Fruit fly (Drosophila melanogaster) S2 (cell line): Measurements from ENCODE around the gene f.

Experiments
- CG8478 ChIP-seq: fragments of >200 bp; optimal IDR thresholded peaks from 2 replicates; lab custom pipeline; 2018
- CTCF ChIP-seq, 2 experiments: fragments of >200 bp; optimal IDR thresholded peaks; 2 replicates each; lab custom pipeline; 2018

DNA sequence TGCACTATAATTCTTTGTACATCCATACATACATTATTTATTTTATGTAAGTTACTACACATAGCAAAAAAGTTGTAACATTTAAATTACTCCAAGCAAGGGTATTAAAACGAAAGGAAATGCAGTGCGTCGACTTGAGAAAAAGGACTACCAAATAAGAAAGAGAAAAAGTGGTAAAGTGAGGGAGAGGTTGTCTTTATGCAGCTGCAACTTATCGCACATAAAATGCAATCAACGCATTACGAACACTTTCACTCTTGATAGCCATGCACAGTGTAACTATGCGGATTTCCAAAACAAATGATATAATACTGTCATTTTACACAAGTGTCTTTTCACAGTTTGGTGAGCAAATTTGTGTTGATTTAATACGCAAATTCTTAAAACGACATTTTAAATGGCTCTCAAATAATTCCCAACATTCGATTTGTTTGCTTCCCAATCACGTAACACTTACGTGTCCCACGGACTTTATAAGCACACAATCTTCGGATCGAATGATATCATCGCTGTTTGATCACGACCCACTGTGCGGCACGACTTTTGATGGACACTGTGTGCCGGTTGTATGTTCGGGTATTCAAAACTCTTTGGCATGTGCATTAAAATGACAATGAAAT is 64.4 kb downstream of the f start:
- TF ChIP-seq CG8478 (lab: Kevin White, UChicago) (no peak), CTCF (optimal IDR thresholded peaks at IDR 0.05; lab: Kevin White, UChicago) (no peak)
